Fruit fly (Drosophila melanogaster) whole organism, embryonic: ENCODE data around the gene Spps.
A peak's percentile ranks its signal among the peaks of the same experiment; 100 is the strongest.

Source experiments
- CG1024 ChIP-seq: fragments of 200-800 bp; sonication (Bioruptor generic); IDR thresholded peaks from 2 replicates; pipeline ENCODE4 v1.3.6; 2022; ENCODE audit warnings: missing biosample characterization, missing genetic modification characterization
- CG11093 ChIP-seq: fragments of 200-800 bp; sonication (Bioruptor generic); IDR thresholded peaks from 3 replicates; pipeline ENCODE4 v1.3.6; 2022; ENCODE audit warnings: missing biosample characterization, missing genetic modification characterization
- CG11398 ChIP-seq: fragments of 200-800 bp; sonication (Bioruptor generic); optimal IDR thresholded peaks from 2 replicates; lab custom pipeline; 2016; ENCODE audit warnings: missing biosample characterization, missing genetic modification characterization
- CG12155 ChIP-seq: fragments of 200-800 bp; sonication (Bioruptor generic); optimal IDR thresholded peaks from 3 replicates; lab custom pipeline; 2016; ENCODE audit warnings: missing biosample characterization, missing genetic modification characterization
- CG12299 ChIP-seq: fragments of 200-800 bp; sonication (Bioruptor generic); optimal IDR thresholded peaks from 2 replicates; lab custom pipeline; 2018; ENCODE audit warnings: missing biosample characterization, mild to moderate bottlenecking, missing genetic modification characterization
- CG12744 ChIP-seq: fragments of 200-800 bp; sonication (Bioruptor generic); optimal IDR thresholded peaks from 2 replicates; lab custom pipeline; 2016; ENCODE audit warnings: missing biosample characterization, missing genetic modification characterization
- CG14050 ChIP-seq: fragments of 200-800 bp; sonication (Bioruptor generic); IDR thresholded peaks from 3 replicates; pipeline ENCODE4 v1.3.6; 2022; ENCODE audit warnings: missing biosample characterization, missing genetic modification characterization
- CG14441 ChIP-seq: fragments of 200-800 bp; sonication (Bioruptor generic); IDR thresholded peaks from 2 replicates; pipeline ENCODE4 v1.3.6; 2022; ENCODE audit warnings: missing biosample characterization, missing genetic modification characterization
- CG14667 ChIP-seq: fragments of 200-800 bp; sonication (Bioruptor generic); IDR thresholded peaks from 2 replicates; pipeline ENCODE4 v1.3.6; 2022; ENCODE audit warnings: missing biosample characterization, missing genetic modification characterization
- CG14965 ChIP-seq: fragments of 200-800 bp; sonication (Bioruptor generic); optimal IDR thresholded peaks from 2 replicates; lab custom pipeline; 2016; ENCODE audit warnings: missing biosample characterization, missing genetic modification characterization, borderline replicate concordance
- CG1529 ChIP-seq: fragments of 200-800 bp; sonication (Bioruptor generic); optimal IDR thresholded peaks from 3 replicates; lab custom pipeline; 2018; ENCODE audit warnings: missing biosample characterization, missing genetic modification characterization
- CG16813 ChIP-seq: fragments of 200-800 bp; sonication (Bioruptor generic); IDR thresholded peaks from 3 replicates; pipeline ENCODE4 v1.3.6; 2022; ENCODE audit warnings: missing biosample characterization, missing genetic modification characterization; ENCODE audit not compliant: partially characterized antibody
- CG16815 ChIP-seq: fragments of 200-800 bp; sonication (Bioruptor generic); optimal IDR thresholded peaks from 3 replicates; lab custom pipeline; 2017; ENCODE audit warnings: missing biosample characterization, mild to moderate bottlenecking, missing genetic modification characterization
- CG17359 ChIP-seq: fragments of 200-800 bp; sonication (Bioruptor generic); optimal IDR thresholded peaks from 3 replicates; lab custom pipeline; 2018; ENCODE audit warnings: missing biosample characterization, mild to moderate bottlenecking, missing genetic modification characterization, moderate library complexity
- CG17568 ChIP-seq: fragments of 200-800 bp; sonication (Bioruptor generic); optimal IDR thresholded peaks from 2 replicates; lab custom pipeline; 2018; ENCODE audit warnings: missing biosample characterization, mild to moderate bottlenecking, missing genetic modification characterization, moderate library complexity
- CG18599 ChIP-seq: fragments of 200-800 bp; sonication (Bioruptor generic); optimal IDR thresholded peaks from 3 replicates; lab custom pipeline; 2017; ENCODE audit warnings: missing biosample characterization, missing genetic modification characterization, mild to moderate bottlenecking, moderate library complexity, missing genetic modification reagents
- CG33213 ChIP-seq: fragments of 200-800 bp; sonication (Bioruptor generic); optimal IDR thresholded peaks from 3 replicates; lab custom pipeline; 2016; ENCODE audit warnings: missing biosample characterization, missing genetic modification characterization
- CG3407 ChIP-seq: fragments of 200-800 bp; sonication (Bioruptor generic); optimal IDR thresholded peaks from 2 replicates; lab custom pipeline; 2018; ENCODE audit warnings: missing biosample characterization, mild to moderate bottlenecking, missing genetic modification characterization
- CG5180 ChIP-seq: fragments of 200-800 bp; sonication (Bioruptor generic); optimal IDR thresholded peaks from 3 replicates; lab custom pipeline; 2017; ENCODE audit warnings: missing biosample characterization, missing genetic modification characterization, mild to moderate bottlenecking, moderate library complexity, missing genetic modification reagents
- CG6654 ChIP-seq: fragments of 200-800 bp; sonication (Bioruptor generic); optimal IDR thresholded peaks from 2 replicates; lab custom pipeline; 2017; ENCODE audit warnings: missing biosample characterization, mild to moderate bottlenecking, missing genetic modification characterization
- CG6854 ChIP-seq: fragments of 200-800 bp; sonication (Bioruptor generic); optimal IDR thresholded peaks from 3 replicates; lab custom pipeline; 2017; ENCODE audit warnings: missing biosample characterization, mild to moderate bottlenecking, missing genetic modification characterization
- CG7786 ChIP-seq: fragments of 200-800 bp; sonication (Bioruptor generic); optimal IDR thresholded peaks from 2 replicates; lab custom pipeline; 2016; ENCODE audit warnings: missing biosample characterization, missing genetic modification characterization
- CG9876 ChIP-seq: fragments of 200-800 bp; sonication (Bioruptor generic); optimal IDR thresholded peaks from 2 replicates; lab custom pipeline; 2016; ENCODE audit warnings: missing biosample characterization, missing genetic modification characterization
- CkIIα-i1 ChIP-seq: fragments of 200-800 bp; sonication (Bioruptor generic); IDR thresholded peaks from 2 replicates; pipeline ENCODE4 v1.3.6; 2022; ENCODE audit warnings: missing biosample characterization, missing genetic modification characterization
- Deaf1 ChIP-seq: fragments of 200-800 bp; optimal IDR thresholded peaks from 3 replicates; lab custom pipeline; 2019; ENCODE audit warnings: missing biosample characterization, mild to moderate bottlenecking, missing genetic modification characterization, moderate library complexity
- Doc2 ChIP-seq: fragments of 200-800 bp; sonication (Bioruptor generic); IDR thresholded peaks from 2 replicates; pipeline ENCODE4 v1.3.6; 2022; ENCODE audit warnings: missing biosample characterization, missing genetic modification characterization
- Dref ChIP-seq: fragments of 200-800 bp; sonication (Bioruptor generic); IDR thresholded peaks from 2 replicates; pipeline ENCODE4 v1.3.6; 2022; ENCODE audit warnings: missing biosample characterization, missing genetic modification characterization
- Eip74EF ChIP-seq, 2 experiments: fragments of 200-800 bp in 1 of 2; fragments of >200 bp in 1 of 2; sonication (Bioruptor generic) in 1 of 2; optimal IDR thresholded peaks; 2 replicates each; lab custom pipeline; 2017 to 2019; ENCODE audit warnings: missing biosample characterization in 2 of 2, missing genetic modification characterization in 2 of 2, mild to moderate bottlenecking in 1 of 2, moderate library complexity in 1 of 2
- Fer3 ChIP-seq: fragments of 200-800 bp; sonication (Bioruptor generic); optimal IDR thresholded peaks from 2 replicates; lab custom pipeline; 2018; ENCODE audit warnings: missing biosample characterization, mild to moderate bottlenecking, missing genetic modification characterization, moderate library complexity
- H15 ChIP-seq: fragments of 200-800 bp; sonication (Bioruptor generic); IDR thresholded peaks from 3 replicates; pipeline ENCODE4 v1.3.6; 2022; ENCODE audit warnings: missing biosample characterization, missing genetic modification characterization
- Mrtf ChIP-seq: fragments of 200-800 bp; sonication (Bioruptor generic); IDR thresholded peaks from 3 replicates; pipeline ENCODE4 v1.3.6; 2022; ENCODE audit warnings: missing biosample characterization, missing genetic modification characterization
- NfI ChIP-seq: fragments of 200-800 bp; sonication (Bioruptor generic); optimal IDR thresholded peaks from 3 replicates; lab custom pipeline; 2018; ENCODE audit warnings: missing biosample characterization, mild to moderate bottlenecking, missing genetic modification characterization, moderate library complexity
- Trl ChIP-seq, 3 experiments: fragments of >200 bp in 2 of 3; fragments of 200-800 bp in 1 of 3; sonication (Bioruptor generic) in 1 of 3; optimal IDR thresholded peaks; 2 replicates in 1 of 3; 3 replicates in 2 of 3; lab custom pipeline; 2016 to 2017; ENCODE audit warnings: missing biosample characterization in 1 of 3, missing genetic modification characterization in 1 of 3
- YL-1 ChIP-seq: fragments of 200-800 bp; sonication (Bioruptor generic); optimal IDR thresholded peaks from 3 replicates; lab custom pipeline; 2017; ENCODE audit warnings: missing biosample characterization, mild to moderate bottlenecking, missing genetic modification characterization
- ac ChIP-seq: fragments of 200-800 bp; sonication (Bioruptor generic); optimal IDR thresholded peaks from 3 replicates; lab custom pipeline; 2017; ENCODE audit warnings: missing biosample characterization, mild to moderate bottlenecking, missing genetic modification characterization
- amos ChIP-seq: fragments of 200-800 bp; sonication (Bioruptor generic); IDR thresholded peaks from 2 replicates; pipeline ENCODE4 v1.3.6; 2022; ENCODE audit warnings: missing biosample characterization, missing genetic modification characterization; ENCODE audit not compliant: partially characterized antibody
- ash1 ChIP-seq: fragments of 200-800 bp; sonication (Bioruptor generic); optimal IDR thresholded peaks from 2 replicates; lab custom pipeline; 2018; ENCODE audit warnings: missing biosample characterization, mild to moderate bottlenecking, missing genetic modification characterization
- crc ChIP-seq: fragments of 200-800 bp; sonication (Bioruptor generic); optimal IDR thresholded peaks from 2 replicates; lab custom pipeline; 2016; ENCODE audit warnings: missing biosample characterization, missing genetic modification characterization
- crol ChIP-seq: fragments of 200-800 bp; sonication (Bioruptor generic); IDR thresholded peaks from 2 replicates; pipeline ENCODE4 v1.3.6; 2022; ENCODE audit warnings: missing biosample characterization, missing genetic modification characterization
- gce ChIP-seq: fragments of 200-800 bp; sonication (Bioruptor generic); IDR thresholded peaks from 3 replicates; pipeline ENCODE4 v1.3.6; 2022; ENCODE audit warnings: missing biosample characterization, missing genetic modification characterization
- hkb ChIP-seq, 2 experiments: fragments of 200-800 bp in 1 of 2; fragments of >200 bp in 1 of 2; sonication (Bioruptor generic) in 1 of 2; IDR thresholded peaks in 1 of 2; optimal IDR thresholded peaks in 1 of 2; 2 replicates each; pipeline versions ENCODE4 v1.3.6 to Lab custom; 2017 to 2022; ENCODE audit warnings: missing biosample characterization in 1 of 2, missing genetic modification characterization in 1 of 2
- lov ChIP-seq, 2 experiments: fragments of 200-800 bp in 1 of 2; fragments of >200 bp in 1 of 2; sonication (Bioruptor generic) in 1 of 2; IDR thresholded peaks in 1 of 2; optimal IDR thresholded peaks in 1 of 2; 2 replicates in 1 of 2; 3 replicates in 1 of 2; pipeline versions ENCODE4 v1.3.6 to Lab custom; 2017 to 2022; ENCODE audit warnings: missing biosample characterization in 1 of 2, missing genetic modification characterization in 1 of 2
- mirr ChIP-seq: fragments of 200-800 bp; sonication (Bioruptor generic); optimal IDR thresholded peaks from 3 replicates; lab custom pipeline; 2018; ENCODE audit warnings: missing biosample characterization, mild to moderate bottlenecking, missing genetic modification characterization
- nau ChIP-seq: fragments of 200-800 bp; sonication (Bioruptor generic); optimal IDR thresholded peaks from 3 replicates; lab custom pipeline; 2017; ENCODE audit warnings: missing biosample characterization, mild to moderate bottlenecking, missing genetic modification characterization, missing genetic modification reagents
- seq ChIP-seq: fragments of 200-800 bp; sonication (Bioruptor generic); IDR thresholded peaks from 2 replicates; pipeline ENCODE4 v1.3.6; 2022; ENCODE audit warnings: missing biosample characterization, missing genetic modification characterization
- sisA ChIP-seq: fragments of 200-800 bp; sonication (Bioruptor generic); IDR thresholded peaks from 2 replicates; pipeline ENCODE4 v1.3.6; 2022; ENCODE audit warnings: missing biosample characterization, missing genetic modification characterization
- ssp ChIP-seq: fragments of 200-800 bp; sonication (Bioruptor generic); IDR thresholded peaks from 2 replicates; pipeline ENCODE4 v1.3.6; 2022; ENCODE audit warnings: missing biosample characterization, missing genetic modification characterization
- ttk ChIP-seq: fragments of 200-800 bp; sonication (Bioruptor generic); IDR thresholded peaks from 2 replicates; pipeline ENCODE4 v2.1.2; 2022; ENCODE audit warnings: missing biosample characterization, missing genetic modification characterization
- vfl ChIP-seq: fragments of 200-800 bp; sonication (Bioruptor generic); optimal IDR thresholded peaks from 2 replicates; lab custom pipeline; 2016; ENCODE audit warnings: missing biosample characterization, missing genetic modification characterization
- z ChIP-seq: fragments of 200-800 bp; sonication (Bioruptor generic); IDR thresholded peaks from 3 replicates; pipeline ENCODE4 v1.3.6; 2022; ENCODE audit warnings: missing biosample characterization, missing genetic modification characterization

The Spps gene

DNA sequence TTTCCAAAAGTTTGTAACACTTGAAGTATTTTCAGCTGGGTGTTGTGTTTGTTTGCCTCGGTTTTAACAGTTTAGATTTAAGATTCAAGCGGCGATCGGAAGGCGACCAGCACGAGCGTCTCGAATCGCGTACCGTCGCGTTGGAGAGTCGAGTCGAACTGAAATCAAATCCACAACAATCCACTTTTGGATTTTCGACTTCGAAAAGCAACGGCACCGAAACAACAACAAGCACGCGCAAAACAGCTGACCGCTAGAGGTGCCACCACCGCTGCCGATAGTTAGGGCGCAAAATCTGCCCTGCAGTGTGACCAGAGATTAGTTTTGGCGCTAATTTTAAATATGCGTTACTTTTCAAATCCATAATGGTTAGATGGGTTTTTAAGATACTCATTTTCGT is 44.3 kb upstream of the Spps start, which contains the start of gene jar (continued):
- TF ChIP-seq CkIIα-i1 (GFP tag; lab: Robert Waterston, UW) (no peak), crc (GFP tag; lab: Kevin White, UChicago) (no peak), Dref (GFP tag; lab: Robert Waterston, UW) (peak; percentile 55), ttk (GFP tag; lab: Robert Waterston, UW) (no peak), vfl (GFP tag; lab: Kevin White, UChicago) (no peak), lov (optimal IDR thresholded peaks at IDR 0.05; lab: Kevin White, UChicago) (no peak), lov (GFP tag; IDR thresholded peaks at IDR 0.05; lab: Robert Waterston, UW) (0 out of 3 replicates have a peak, but pooled peaks have one; percentile 32), Mrtf (GFP tag; lab: Robert Waterston, UW) (no peak), Trl (optimal IDR thresholded peaks at IDR 0.05; lab: Kevin White, UChicago) (no peak), Trl (GFP tag; optimal IDR thresholded peaks at IDR 0.05; lab: Kevin White, UChicago) (no peak), CG33213 (GFP tag; lab: Kevin White, UChicago) (peak; percentile 62), Fer3 (tag; lab: Kevin White, UChicago) (peak; percentile 1), CG7786 (GFP tag; lab: Kevin White, UChicago) (no peak), CG5180 (GFP tag; lab: Kevin White, UChicago) (peak; percentile 56), YL-1 (GFP tag; lab: Kevin White, UChicago) (peak; percentile 15), NfI (no peak), CG1529 (GFP tag; lab: Kevin White, UChicago) (no peak), CG1024 (GFP tag; lab: Robert Waterston, UW) (peak; percentile 45), ac (GFP tag; lab: Kevin White, UChicago) (no peak), Eip74EF (GFP tag; optimal IDR thresholded peaks at IDR 0.05; lab: Kevin White, UChicago) (peak in 1 of 2 experiments; percentile 60), CG12744 (GFP tag; lab: Kevin White, UChicago) (no peak), CG16815 (GFP tag; lab: Kevin White, UChicago) (no peak), CG17359 (peak; percentile 38), CG3407 (GFP tag; lab: Kevin White, UChicago) (no peak), gce (GFP tag; lab: Robert Waterston, UW) (no peak; the same call in 2 of the 3 replicates), CG6854 (no peak), CG11093 (GFP tag; lab: Robert Waterston, UW) (no peak), Doc2 (GFP tag; lab: Robert Waterston, UW) (no peak), CG16813 (GFP tag; lab: Robert Waterston, UW) (peak; percentile 85), CG14965 (no peak), CG6654 (GFP tag; lab: Kevin White, UChicago) (no peak), CG12299 (tag; lab: Kevin White, UChicago) (no peak), CG9876 (GFP tag; lab: Kevin White, UChicago) (no peak), z (GFP tag; lab: Robert Waterston, UW) (no peak), CG14050 (GFP tag; lab: Robert Waterston, UW) (no peak), amos (peak; percentile 95), CG14667 (GFP tag; lab: Robert Waterston, UW) (no peak), H15 (GFP tag; lab: Robert Waterston, UW) (no peak), Deaf1 (tag; lab: Kevin White, UChicago) (peak; percentile 61), hkb (optimal IDR thresholded peaks at IDR 0.05; lab: Kevin White, UChicago) (no peak), hkb (GFP tag; IDR thresholded peaks at IDR 0.05; lab: Robert Waterston, UW) (peak; percentile 39; the same call in 1 of the 2 replicates), CG12155 (GFP tag; lab: Kevin White, UChicago) (no peak), mirr (peak; percentile 69), CG17568 (GFP tag; lab: Kevin White, UChicago) (no peak), CG14441 (GFP tag; lab: Robert Waterston, UW) (no peak), CG18599 (GFP tag; lab: Kevin White, UChicago) (peak; percentile 1), crol (0 out of 2 replicates have a peak, but pooled peaks have one; percentile 9), ssp (no peak), CG11398 (GFP tag; lab: Kevin White, UChicago) (no peak), sisA (GFP tag; lab: Robert Waterston, UW) (no peak), seq (peak; percentile 48; the same call in 1 of the 2 replicates), nau (GFP tag; lab: Kevin White, UChicago) (peak; percentile 31), ash1 (GFP tag; lab: Kevin White, UChicago) (peak; percentile 52)
